Worm (Caenorhabditis elegans) whole organism, mixed stage, embryonic: Measurements from ENCODE around the gene yars-2.

Experiments used
- elt-1 ChIP-seq: sonication (generic microtip); optimal IDR thresholded peaks from 2 replicates; lab custom pipeline; 2017; ENCODE audit warnings: missing genetic modification characterization, mild to moderate bottlenecking, missing compliant biosample characterization, antibody characterized with exemption, moderate library complexity, borderline replicate concordance; ENCODE audit not compliant: insufficient read depth
- lin-13 ChIP-seq: fragments of 150-350 bp; optimal IDR thresholded peaks from 2 replicates; lab custom pipeline; 2014; ENCODE audit warnings: missing biosample characterization, missing genetic modification characterization
- mep-1 ChIP-seq: fragments of 150-350 bp; optimal IDR thresholded peaks from 2 replicates; lab custom pipeline; 2017; ENCODE audit warnings: missing biosample characterization, missing genetic modification reagents, missing genetic modification characterization, inconsistent platforms
- nhr-2 ChIP-seq: fragments of 150-350 bp; optimal IDR thresholded peaks from 2 replicates; lab custom pipeline; 2014; ENCODE audit warnings: missing biosample characterization, missing genetic modification characterization
- ztf-11 ChIP-seq: fragments of 150-350 bp; optimal IDR thresholded peaks from 2 replicates; lab custom pipeline; 2014; ENCODE audit warnings: missing biosample characterization, missing genetic modification characterization

ce11 chrIV:4703911-4704310, 8.5 kb downstream of the yars-2 start, which contains the start of gene ogdh-1:
- TF ChIP-seq ztf-11 (tag; lab: Kevin White, UChicago) (no peak), lin-13 (tag; lab: Kevin White, UChicago) (no peak), elt-1 (tag; lab: Kevin White, UChicago) (no peak), mep-1 (tag; lab: Kevin White, UChicago) (no peak), nhr-2 (no peak)
